Worm (Caenorhabditis elegans) whole organism, L4/young adult: ENCODE results near the gene ZK418.2.

Experiments used
- W03F9.2 ChIP-seq: fragments of 150-350 bp; optimal IDR thresholded peaks from 2 replicates; lab custom pipeline; 2014; ENCODE audit warnings: missing biosample characterization, missing genetic modification characterization
- dao-5 ChIP-seq: sonication (generic microtip); optimal IDR thresholded peaks from 2 replicates; lab custom pipeline; 2016; ENCODE audit warnings: missing genotype, missing genetic modification characterization, moderate library complexity, missing compliant biosample characterization
- him-1 ChIP-seq: sonication (generic microtip); optimal IDR thresholded peaks from 2 replicates; lab custom pipeline; 2016; ENCODE audit warnings: missing genotype, missing genetic modification reagents, missing genetic modification characterization, missing compliant biosample characterization

The ZK418.2 gene

DNA sequence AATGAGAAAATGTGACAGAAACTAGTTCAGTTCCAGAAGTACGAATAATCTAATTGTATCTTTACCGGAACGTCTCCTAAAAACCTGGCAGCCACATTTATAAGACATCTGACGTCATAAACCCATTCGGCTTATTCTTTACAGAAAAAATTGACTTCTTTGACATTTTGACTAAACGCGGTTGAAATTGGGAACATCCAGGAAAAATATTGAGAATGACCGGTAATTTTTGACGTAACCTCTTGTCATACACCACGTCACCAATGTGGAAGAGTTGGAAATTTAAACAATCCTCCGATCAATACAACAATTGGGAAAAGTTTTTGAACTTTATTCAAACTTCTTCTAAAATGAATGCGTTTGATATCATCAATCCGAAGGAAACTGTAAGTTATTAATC lies at the start of gene ZK418.2:
TSS of gene ZK418.2 (plus strand) at position 301 of the 400 bp plus-strand sequence.
- TF ChIP-seq W03F9.2 (tag; lab: Kevin White, UChicago) (no peak), dao-5 (tag; lab: Kevin White, UChicago) (no peak), him-1 (tag; lab: Kevin White, UChicago) (no peak)

ce11 chrIII:7045643-7046042 lies 45.5 kb upstream of the ZK418.2 start, which contains the start of gene R01H2.7:
Gene R01H2.7, minus strand, starts transcription at chrIII:7045743.
- TF ChIP-seq him-1 (tag; lab: Kevin White, UChicago) = no peak
- no peak for TF ChIP-seq dao-5 (tag; lab: Kevin White, UChicago)
- TF ChIP-seq W03F9.2 (tag; lab: Kevin White, UChicago) = no peak

DNA sequence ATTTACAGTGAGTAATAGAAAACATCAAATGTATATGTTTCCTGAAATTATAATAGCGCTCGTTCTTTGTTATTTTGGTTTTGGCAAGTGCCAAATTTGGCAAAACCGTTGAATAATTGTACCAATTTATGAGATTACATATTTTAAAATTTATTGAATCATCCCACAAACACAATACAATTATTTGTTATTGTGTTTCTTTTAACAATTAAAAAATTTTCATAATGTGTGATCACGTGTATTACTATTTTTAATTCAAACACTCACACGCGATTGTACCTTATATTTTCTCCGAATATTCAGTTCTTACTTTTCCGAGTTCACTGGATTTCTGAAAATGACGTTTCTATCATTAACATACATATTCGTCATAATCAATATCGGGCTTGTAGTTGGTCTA lies 34.9 kb upstream of the ZK418.2 start, which contains the start of gene R01H2.2:
TSS of gene R01H2.2 (plus strand) at position 301 of the 400 bp plus-strand sequence.
- TF ChIP-seq W03F9.2 (tag; lab: Kevin White, UChicago) (no peak), dao-5 (tag; lab: Kevin White, UChicago) (no peak)

- TF ChIP-seq W03F9.2 (tag; lab: Kevin White, UChicago) (no peak), dao-5 (tag; lab: Kevin White, UChicago) (no peak), him-1 (tag; lab: Kevin White, UChicago) (no peak)
Observed at ce11 chrIII:7060531-7061095, 30.5 kb upstream of the ZK418.2 start, which contains the start of gene egg-2. Gene egg-2, minus strand, starts transcription at chrIII:7060583.

DNA sequence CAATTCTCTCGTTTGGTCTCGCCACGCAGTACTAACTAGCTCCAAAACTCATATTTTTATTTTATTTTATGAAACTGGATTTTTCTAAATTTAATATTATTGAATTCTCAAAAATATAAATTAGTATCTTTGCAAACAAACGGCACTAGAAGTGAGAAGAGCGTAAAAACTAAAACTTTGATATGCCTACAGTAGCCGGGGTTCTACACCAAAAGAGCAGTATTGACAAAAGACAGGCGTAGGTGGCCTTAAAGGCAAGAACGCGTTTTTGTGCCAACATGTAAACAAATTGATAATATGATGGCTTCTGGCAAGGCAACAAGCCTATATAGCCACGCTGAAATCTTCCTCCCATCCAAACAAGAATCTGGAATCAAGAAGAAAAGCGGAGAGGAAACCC lies 28.6 kb upstream of the ZK418.2 start, which contains the start of gene R01H2.1:
TSS of gene R01H2.1 (plus strand) at position 301 of the 400 bp plus-strand sequence.
- TF ChIP-seq him-1 (tag; lab: Kevin White, UChicago) (no peak), dao-5 (tag; lab: Kevin White, UChicago) (no peak), W03F9.2 (tag; lab: Kevin White, UChicago) (no peak)

- TF ChIP-seq dao-5 (tag; lab: Kevin White, UChicago) (no peak), W03F9.2 (tag; lab: Kevin White, UChicago) (no peak), him-1 (tag; lab: Kevin White, UChicago) (no peak)
Observed at ce11 chrIII:7063061-7063460, 28.1 kb upstream of the ZK418.2 start.

ce11 chrIII:7064185-7064584 lies 27.0 kb upstream of the ZK418.2 start, which contains the start of gene R01H2.4:
Gene R01H2.4, minus strand, starts transcription at chrIII:7064285.
- TF ChIP-seq dao-5 (tag; lab: Kevin White, UChicago) (no peak), him-1 (tag; lab: Kevin White, UChicago) (no peak)

DNA sequence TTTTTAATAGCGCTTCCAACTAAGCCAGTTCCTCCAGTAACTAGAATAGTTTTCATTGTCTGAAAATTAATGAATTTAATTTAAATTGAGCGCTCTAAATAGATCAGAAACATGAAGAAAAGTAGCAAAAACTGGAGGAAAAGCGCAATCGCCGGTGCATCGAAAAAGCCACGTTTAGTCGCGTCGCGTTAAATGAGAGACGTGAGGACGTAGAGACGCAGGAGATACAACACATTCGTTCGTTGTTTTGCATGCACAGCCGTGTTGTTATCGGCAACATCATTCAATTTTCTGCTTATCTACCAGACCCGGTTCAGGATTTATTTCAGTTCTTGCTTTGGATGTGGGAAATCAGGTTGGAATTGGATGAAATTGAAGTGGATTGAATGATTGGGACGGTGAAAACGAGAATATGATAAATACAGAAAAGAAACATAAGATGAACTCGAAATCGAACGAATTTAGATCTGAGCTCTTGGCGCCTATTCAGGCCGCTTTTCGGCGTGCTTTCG lies 23.7 kb upstream of the ZK418.2 start, which contains the start of gene ger-1:
TSS of gene ger-1 (minus strand) at position 93 of the 512 bp plus-strand sequence.
- no peak for TF ChIP-seq dao-5 (tag; lab: Kevin White, UChicago)
- no peak for TF ChIP-seq him-1 (tag; lab: Kevin White, UChicago)
- TF ChIP-seq W03F9.2 (tag; lab: Kevin White, UChicago) = no peak

ce11 chrIII:7068520-7069113 lies 22.5 kb upstream of the ZK418.2 start, which contains the start of the genes ubc-18 and R01H2.8:
Gene ubc-18, minus strand, starts transcription at chrIII:7068570.
Gene R01H2.8, plus strand, starts transcription at chrIII:7069063.
- TF ChIP-seq him-1 (tag; lab: Kevin White, UChicago) (no peak), W03F9.2 (tag; lab: Kevin White, UChicago) (peak; percentile 34), dao-5 (tag; lab: Kevin White, UChicago) (no peak)

DNA sequence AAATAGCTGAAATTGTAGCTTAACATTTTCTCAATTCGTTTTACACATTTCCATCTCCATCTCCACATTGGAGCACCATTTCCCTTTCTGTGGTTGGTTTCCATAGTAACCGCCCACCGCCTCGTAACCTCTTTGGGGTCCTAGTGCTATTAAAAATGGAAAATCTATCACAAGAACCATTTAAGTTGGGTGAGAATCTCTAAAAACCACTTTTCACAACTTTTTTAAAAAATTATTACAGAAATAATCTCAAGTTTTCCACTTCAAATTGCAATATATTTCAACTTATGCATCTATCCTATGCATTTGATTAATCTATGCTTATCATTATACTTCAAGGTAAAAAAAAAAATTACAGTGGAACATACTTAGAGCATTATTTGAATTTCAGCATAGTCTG lies 21.2 kb upstream of the ZK418.2 start, which contains the start of gene tmem-17:
TSS of gene tmem-17 (plus strand) at position 301 of the 400 bp plus-strand sequence.
- TF ChIP-seq W03F9.2 (tag; lab: Kevin White, UChicago) (no peak), him-1 (tag; lab: Kevin White, UChicago) (no peak)

ce11 chrIII:7072452-7072851 lies 18.7 kb upstream of the ZK418.2 start, which contains the start of gene lin-37:
Gene lin-37, minus strand, starts transcription at chrIII:7072552.
- no peak for TF ChIP-seq dao-5 (tag; lab: Kevin White, UChicago)
- no peak for TF ChIP-seq him-1 (tag; lab: Kevin White, UChicago)
- TF ChIP-seq W03F9.2 (tag; lab: Kevin White, UChicago) = no peak

- TF ChIP-seq dao-5 (tag; lab: Kevin White, UChicago) (no peak), him-1 (tag; lab: Kevin White, UChicago) (no peak), W03F9.2 (tag; lab: Kevin White, UChicago) (no peak)
Observed at ce11 chrIII:7073801-7074386, 17.2 kb upstream of the ZK418.2 start, which contains the start of gene ZK418.5. Gene ZK418.5, minus strand, starts transcription at chrIII:7073851.

DNA sequence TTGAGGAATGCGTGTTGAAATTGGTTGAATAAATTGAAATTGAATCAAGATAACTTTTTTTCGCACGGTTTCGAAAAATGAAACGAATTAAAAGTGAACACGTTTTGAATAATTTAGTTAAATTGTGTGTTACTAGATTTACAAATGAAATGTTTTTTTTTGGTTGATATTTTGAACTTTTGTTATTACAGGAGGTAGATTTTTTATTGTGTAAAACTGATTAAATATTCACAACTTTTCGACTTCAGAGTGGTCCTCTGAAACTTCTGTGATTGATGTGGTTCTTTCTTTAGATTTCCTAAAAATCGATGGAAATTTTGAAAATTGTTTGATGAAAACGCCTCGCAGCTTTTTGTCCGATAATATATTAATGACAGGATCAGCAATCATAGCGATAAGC lies 14.8 kb upstream of the ZK418.2 start, which contains the start of gene ZK418.13:
TSS of gene ZK418.13 (minus strand) at position 101 of the 400 bp plus-strand sequence.
- TF ChIP-seq dao-5 (tag; lab: Kevin White, UChicago) (no peak), him-1 (tag; lab: Kevin White, UChicago) (no peak), W03F9.2 (tag; lab: Kevin White, UChicago) (no peak)
